Fruit fly (Drosophila melanogaster) whole organism, wandering third instar larva: ENCODE results near the gene CG1090.

Experiments used
- Dfd ChIP-seq: fragments of >200 bp; optimal IDR thresholded peaks from 2 replicates; lab custom pipeline; 2017; ENCODE audit warnings: missing biosample characterization, missing genetic modification characterization
- Dif ChIP-seq: fragments of 200-275, 200-300 bp; sonication (Bioruptor generic); optimal IDR thresholded peaks from 2 replicates; lab custom pipeline; 2018; ENCODE audit warnings: missing biosample characterization, missing genetic modification characterization; ENCODE audit not compliant: partially characterized antibody
- GATAd ChIP-seq: sonication (Bioruptor generic); optimal IDR thresholded peaks from 2 replicates; lab custom pipeline; 2016; ENCODE audit warnings: missing biosample characterization, missing genetic modification characterization
- Hnf4 ChIP-seq: fragments of 200-800 bp; sonication (Bioruptor generic); optimal IDR thresholded peaks from 2 replicates; lab custom pipeline; 2016; ENCODE audit warnings: missing biosample characterization, mild to moderate bottlenecking, missing genetic modification characterization
- Hr78 ChIP-seq: fragments of >200 bp; optimal IDR thresholded peaks from 2 replicates; lab custom pipeline; 2017; ENCODE audit warnings: missing biosample characterization, missing genetic modification characterization
- br ChIP-seq: fragments of 200-800 bp; sonication (Bioruptor generic); optimal IDR thresholded peaks from 2 replicates; lab custom pipeline; 2016; ENCODE audit warnings: missing biosample characterization, missing genetic modification characterization
- dmrt93B ChIP-seq: fragments of 200-800 bp; sonication (Bioruptor generic); optimal IDR thresholded peaks from 2 replicates; lab custom pipeline; 2018; ENCODE audit warnings: missing biosample characterization, mild to moderate bottlenecking, missing genetic modification characterization
- ey ChIP-seq: fragments of 200-800 bp; sonication (Bioruptor generic); optimal IDR thresholded peaks from 2 replicates; lab custom pipeline; 2016; ENCODE audit warnings: missing biosample characterization, missing genetic modification characterization
- sage ChIP-seq: fragments of 200-800 bp; sonication (Bioruptor generic); optimal IDR thresholded peaks from 2 replicates; lab custom pipeline; 2016; ENCODE audit warnings: missing biosample characterization, mild to moderate bottlenecking, missing genetic modification characterization
- usp ChIP-seq: fragments of >200 bp; optimal IDR thresholded peaks from 2 replicates; lab custom pipeline; 2017; ENCODE audit warnings: missing biosample characterization, missing genetic modification characterization

- TF ChIP-seq Dfd (GFP tag; lab: Kevin White, UChicago) (no peak), usp (GFP tag; lab: Kevin White, UChicago) (no peak), Dif (GFP tag; lab: Kevin White, UChicago) (no peak), dmrt93B (GFP tag; lab: Kevin White, UChicago) (no peak), GATAd (GFP tag; lab: Kevin White, UChicago) (no peak), Hnf4 (GFP tag; lab: Kevin White, UChicago) (peak; percentile 62), Hr78 (GFP tag; lab: Kevin White, UChicago) (no peak), ey (GFP tag; lab: Kevin White, UChicago) (no peak), br (GFP tag; lab: Kevin White, UChicago) (no peak), sage (no peak)
These were observed 21.6 kb downstream of the CG1090 start, which contains the start of gene Cont for dm6 chr3R:4381079-4381919.
